Fruit fly (Drosophila melanogaster) whole organism, wandering third instar larva: ENCODE results near the gene COX7AL2.

Experiments used
- Abd-B ChIP-seq: fragments of >200 bp; optimal IDR thresholded peaks from 2 replicates; lab custom pipeline; 2017; ENCODE audit warnings: missing biosample characterization, missing genetic modification characterization
- Dfd ChIP-seq: fragments of >200 bp; optimal IDR thresholded peaks from 2 replicates; lab custom pipeline; 2017; ENCODE audit warnings: missing biosample characterization, missing genetic modification characterization
- Jra ChIP-seq: sonication (Bioruptor generic); optimal IDR thresholded peaks from 2 replicates; lab custom pipeline; 2016; ENCODE audit warnings: missing biosample characterization, missing genetic modification characterization
- N ChIP-seq: fragments of >200 bp; optimal IDR thresholded peaks from 2 replicates; lab custom pipeline; 2018; ENCODE audit warnings: missing biosample characterization, missing external identifiers, missing genetic modification characterization
- OdsH ChIP-seq: fragments of 200-800 bp; sonication (Bioruptor generic); optimal IDR thresholded peaks from 2 replicates; lab custom pipeline; 2016; ENCODE audit warnings: missing biosample characterization, mild to moderate bottlenecking, missing genetic modification characterization
- Vsx2 ChIP-seq: fragments of 200-300, 225-300 bp; sonication (Bioruptor generic); optimal IDR thresholded peaks from 2 replicates; lab custom pipeline; 2018; ENCODE audit warnings: missing biosample characterization, missing genetic modification characterization; ENCODE audit not compliant: partially characterized antibody
- br ChIP-seq: fragments of 200-800 bp; sonication (Bioruptor generic); optimal IDR thresholded peaks from 2 replicates; lab custom pipeline; 2016; ENCODE audit warnings: missing biosample characterization, missing genetic modification characterization
- dsf ChIP-seq: sonication (Bioruptor generic); optimal IDR thresholded peaks from 2 replicates; lab custom pipeline; 2016; ENCODE audit warnings: missing biosample characterization, missing genetic modification characterization, borderline replicate concordance
- foxo ChIP-seq, 2 experiments: fragments of 200-800 bp; sonication (Bioruptor generic); optimal IDR thresholded peaks; 2 replicates in 1 of 2; 3 replicates in 1 of 2; lab custom pipeline; 2016 to 2017; ENCODE audit warnings: missing biosample characterization in 2 of 2, missing genetic modification characterization in 2 of 2
- rgr ChIP-seq: fragments of 200-800 bp; sonication (Bioruptor generic); optimal IDR thresholded peaks from 3 replicates; lab custom pipeline; 2016; ENCODE audit warnings: missing biosample characterization, mild to moderate bottlenecking, missing genetic modification characterization
- usp ChIP-seq: fragments of >200 bp; optimal IDR thresholded peaks from 2 replicates; lab custom pipeline; 2017; ENCODE audit warnings: missing biosample characterization, missing genetic modification characterization
- woc ChIP-seq: sonication (Bioruptor generic); optimal IDR thresholded peaks from 2 replicates; lab custom pipeline; 2016; ENCODE audit warnings: missing biosample characterization, mild to moderate bottlenecking, missing genetic modification characterization

dm6 chr2L:2185373-2185772, 12.3 kb downstream of the COX7AL2 start:
- TF ChIP-seq Vsx2 (GFP tag; lab: Kevin White, UChicago), result no peak
- no peak for TF ChIP-seq rgr (GFP tag; lab: Kevin White, UChicago)
- TF ChIP-seq foxo (GFP tag; optimal IDR thresholded peaks at IDR 0.05; lab: Kevin White, UChicago), result no peak
- TF ChIP-seq Dfd (GFP tag; lab: Kevin White, UChicago), result no peak
- no peak for TF ChIP-seq Abd-B
- no peak for TF ChIP-seq OdsH (GFP tag; lab: Kevin White, UChicago)
- no peak for TF ChIP-seq Jra (GFP tag; lab: Kevin White, UChicago)
- no peak for TF ChIP-seq usp (GFP tag; lab: Kevin White, UChicago)
- TF ChIP-seq N, result no peak
- TF ChIP-seq dsf (GFP tag; lab: Kevin White, UChicago), result no peak
- TF ChIP-seq woc (GFP tag; lab: Kevin White, UChicago), result no peak
- no peak for TF ChIP-seq br
